Fruit fly (Drosophila melanogaster) whole organism, pupa: Measurements from ENCODE around the gene Pex7.

Source experiments
- CG32121 ChIP-seq: fragments of 200-800 bp; sonication (Bioruptor generic); IDR thresholded peaks from 2 replicates; pipeline ENCODE4 v1.3.6; 2022; ENCODE audit warnings: missing biosample characterization, missing genetic modification characterization
- CG9948 ChIP-seq: fragments of 200-800 bp; sonication (Bioruptor generic); optimal IDR thresholded peaks from 2 replicates; lab custom pipeline; 2018; ENCODE audit warnings: missing biosample characterization, mild to moderate bottlenecking, missing genetic modification characterization, moderate library complexity
- EcR ChIP-seq: fragments of 200-800 bp; sonication (Bioruptor generic); optimal IDR thresholded peaks from 3 replicates; lab custom pipeline; 2019; ENCODE audit warnings: missing biosample characterization, missing genetic modification characterization, mild to moderate bottlenecking, moderate library complexity, missing genetic modification reagents
- Pif1A ChIP-seq: fragments of 200-800 bp; sonication (Bioruptor generic); optimal IDR thresholded peaks from 3 replicates; lab custom pipeline; 2016; ENCODE audit warnings: missing biosample characterization, missing genetic modification characterization
- rn ChIP-seq: fragments of 200-800 bp; sonication (Bioruptor generic); IDR thresholded peaks from 2 replicates; pipeline ENCODE4 v1.3.6; 2022; ENCODE audit warnings: missing biosample characterization, missing genetic modification characterization

DNA sequence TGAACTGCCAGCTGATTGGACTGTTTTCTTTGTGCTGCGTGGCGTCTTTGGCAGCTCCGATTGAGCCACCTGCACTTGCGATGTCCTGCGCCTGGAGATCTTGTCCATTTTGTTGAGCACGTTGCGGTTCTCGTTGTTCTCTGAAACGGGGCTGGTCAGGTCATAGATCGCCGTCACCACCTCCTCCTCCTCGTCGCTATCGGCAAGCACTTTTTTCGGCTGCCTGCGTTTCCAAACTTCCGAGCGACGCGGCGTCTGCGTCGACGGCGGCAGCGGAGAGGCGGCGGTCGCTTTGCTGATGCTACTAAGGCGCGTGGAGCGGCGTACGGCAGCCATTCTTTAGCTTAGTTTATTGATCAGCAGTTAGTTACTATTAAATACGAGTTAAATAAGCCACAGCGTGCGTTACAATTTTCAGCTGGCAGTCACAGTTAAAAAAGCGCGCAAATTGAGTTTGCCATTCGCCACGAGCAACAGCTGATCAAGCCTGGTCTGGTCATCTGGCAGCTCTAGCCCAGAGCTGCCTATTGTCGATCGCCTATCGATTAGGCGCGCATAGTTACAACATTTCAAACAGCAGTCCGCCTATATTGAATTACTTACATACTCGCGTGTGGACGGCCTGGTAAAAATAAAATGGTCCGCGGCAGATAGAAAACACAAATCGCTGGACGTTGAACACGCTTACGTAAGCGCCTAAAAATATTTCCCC, 13.2 kb upstream of the Pex7 start, which contains the start of gene Cdc6:
- no peak for TF ChIP-seq CG9948 (tag; lab: Kevin White, UChicago)
- TF ChIP-seq EcR (GFP tag; lab: Kevin White, UChicago): no peak
- TF ChIP-seq rn (GFP tag; lab: Robert Waterston, UW): no peak
- TF ChIP-seq Pif1A: no peak
- no peak for TF ChIP-seq CG32121 (GFP tag; lab: Robert Waterston, UW)
